Fruit fly (Drosophila melanogaster) S2 (cell line): ENCODE data around the gene Sf3b1.

ENCODE experiments used
- CG8478 ChIP-seq: fragments of >200 bp; optimal IDR thresholded peaks from 2 replicates; lab custom pipeline; 2018
- CTCF ChIP-seq, 2 experiments: fragments of >200 bp; optimal IDR thresholded peaks; 2 replicates each; lab custom pipeline; 2018

dm6 chr2L:606165-606564 is 38.0 kb downstream of the Sf3b1 start:
- TF ChIP-seq CG8478 (lab: Kevin White, UChicago), result no peak
- TF ChIP-seq CTCF (optimal IDR thresholded peaks at IDR 0.05; lab: Kevin White, UChicago), result no peak
